Worm (Caenorhabditis elegans) whole organism, young adult: ENCODE data around the gene C56C10.9.

Experiments
- B0019.2 ChIP-seq: fragments of 200-800 bp; sonication (Bioruptor generic); conservative IDR thresholded peaks from 2 replicates; pipeline ENCODE4 v1.3.6; 2022; ENCODE audit warnings: missing genetic modification reagents, missing genetic modification characterization, missing compliant biosample characterization
- C06A6.2 ChIP-seq: fragments of 200-800 bp; sonication (Bioruptor generic); conservative IDR thresholded peaks from 2 replicates; pipeline ENCODE4 v1.3.6; 2022; ENCODE audit warnings: missing genetic modification characterization, missing compliant biosample characterization
- C17E4.6 ChIP-seq: fragments of 200-800 bp; sonication (Bioruptor generic); IDR thresholded peaks from 2 replicates; pipeline ENCODE4 v1.3.6; 2022; ENCODE audit warnings: missing genetic modification reagents, missing genetic modification characterization, missing compliant biosample characterization
- F10E7.11 ChIP-seq: sonication (generic microtip); optimal IDR thresholded peaks from 2 replicates; lab custom pipeline; 2017; ENCODE audit warnings: mild to moderate bottlenecking, missing genetic modification characterization, moderate library complexity, missing compliant biosample characterization
- F23B12.7 ChIP-seq: sonication (generic microtip); optimal IDR thresholded peaks from 2 replicates; lab custom pipeline; 2017; ENCODE audit warnings: missing genetic modification characterization, mild to moderate bottlenecking, missing compliant biosample characterization, antibody characterized with exemption, moderate library complexity; ENCODE audit not compliant: insufficient read depth
- F33H1.4 ChIP-seq: fragments of 200-800 bp; sonication (Bioruptor generic); IDR thresholded peaks from 2 replicates; pipeline ENCODE4 v1.3.6; 2022; ENCODE audit warnings: missing genetic modification reagents, missing genetic modification characterization, missing compliant biosample characterization
- F55B11.4 ChIP-seq: sonication (generic microtip); optimal IDR thresholded peaks from 2 replicates; lab custom pipeline; 2016; ENCODE audit warnings: missing compliant biosample characterization, missing genetic modification characterization, borderline replicate concordance; ENCODE audit not compliant: insufficient read depth
- T26A5.8 ChIP-seq: sonication (generic microtip); optimal IDR thresholded peaks from 2 replicates; lab custom pipeline; 2016; ENCODE audit warnings: missing genetic modification characterization, missing compliant biosample characterization
- Y56A3A.18 ChIP-seq: fragments of 200-800 bp; sonication (Bioruptor generic); IDR thresholded peaks from 2 replicates; pipeline ENCODE4 v1.3.6; 2022; ENCODE audit warnings: missing genetic modification reagents, missing genetic modification characterization, missing compliant biosample characterization
- Y67H2A.10 ChIP-seq: fragments of 200-800 bp; sonication (Bioruptor generic); conservative IDR thresholded peaks from 2 replicates; pipeline ENCODE4 v1.3.6; 2022; ENCODE audit warnings: missing genetic modification reagents, missing genetic modification characterization, missing compliant biosample characterization
- Y79H2A.3 ChIP-seq: fragments of 200-800 bp; sonication (Bioruptor generic); conservative IDR thresholded peaks from 2 replicates; pipeline ENCODE4 v1.3.6; 2022; ENCODE audit warnings: missing genetic modification reagents, missing genetic modification characterization, missing compliant biosample characterization
- akir-1 ChIP-seq: fragments of 200-800 bp; sonication (Bioruptor generic); optimal IDR thresholded peaks from 2 replicates; lab custom pipeline; 2018; ENCODE audit warnings: mild to moderate bottlenecking, missing genetic modification characterization, moderate library complexity, missing compliant biosample characterization
- ama-1 ChIP-seq, 3 experiments: fragments of 150-350 bp in 1 of 3; sonication (generic microtip) in 2 of 3; optimal IDR thresholded peaks; 2 replicates each; lab custom pipeline; 2014 to 2018; ENCODE audit warnings: missing biosample characterization in 2 of 3, missing genetic modification characterization in 2 of 3, missing genetic modification reagents in 2 of 3
- aptf-3 ChIP-seq: fragments of 200-800 bp; sonication (Bioruptor generic); IDR thresholded peaks from 2 replicates; pipeline ENCODE4 v1.3.6; 2022; ENCODE audit warnings: missing genetic modification characterization, missing compliant biosample characterization
- bed-1 ChIP-seq: fragments of 200-800 bp; sonication (Bioruptor generic); IDR thresholded peaks from 2 replicates; pipeline ENCODE4 v1.3.6; 2022; ENCODE audit warnings: missing genetic modification reagents, missing genetic modification characterization, missing compliant biosample characterization
- ceh-27 ChIP-seq: fragments of 200-800 bp; sonication (Bioruptor generic); optimal IDR thresholded peaks from 2 replicates; lab custom pipeline; 2018; ENCODE audit warnings: mild to moderate bottlenecking, missing genetic modification characterization, moderate library complexity, missing compliant biosample characterization
- dox-1 ChIP-seq: fragments of 200-800 bp; sonication (Bioruptor generic); IDR thresholded peaks from 2 replicates; pipeline ENCODE4 v1.3.6; 2022; ENCODE audit warnings: missing genetic modification reagents, missing genetic modification characterization, missing compliant biosample characterization
- egl-18 ChIP-seq: fragments of 200-800 bp; sonication (Bioruptor generic); IDR thresholded peaks from 2 replicates; pipeline ENCODE4 v1.3.6; 2022; ENCODE audit warnings: missing genetic modification reagents, missing genetic modification characterization, missing compliant biosample characterization
- ekl-4 ChIP-seq: fragments of 200-800 bp; sonication (Bioruptor generic); IDR thresholded peaks from 2 replicates; pipeline ENCODE4 v1.3.6; 2022; ENCODE audit warnings: missing genetic modification reagents, missing genetic modification characterization, missing compliant biosample characterization
- ets-4 ChIP-seq: fragments of 200-800 bp; sonication (Bioruptor generic); optimal IDR thresholded peaks from 2 replicates; lab custom pipeline; 2018; ENCODE audit warnings: mild to moderate bottlenecking, missing genetic modification characterization, missing compliant biosample characterization
- fkh-3 ChIP-seq: sonication (generic microtip); optimal IDR thresholded peaks from 2 replicates; lab custom pipeline; 2016; ENCODE audit warnings: mild to moderate bottlenecking, missing genetic modification characterization, missing compliant biosample characterization
- hmg-1.2 ChIP-seq: fragments of 200-800 bp; sonication (Bioruptor generic); IDR thresholded peaks from 2 replicates; pipeline ENCODE4 v1.3.6; 2022; ENCODE audit warnings: missing genetic modification reagents, missing genetic modification characterization, missing compliant biosample characterization
- hmg-20 ChIP-seq: fragments of 200-800 bp; sonication (Bioruptor generic); IDR thresholded peaks from 2 replicates; pipeline ENCODE4 v1.3.6; 2022; ENCODE audit warnings: missing genetic modification reagents, missing genetic modification characterization, missing compliant biosample characterization
- hrde-1 ChIP-seq: sonication (generic microtip); optimal IDR thresholded peaks from 2 replicates; lab custom pipeline; 2016; ENCODE audit warnings: missing genetic modification characterization, mild to moderate bottlenecking, missing compliant biosample characterization, moderate library complexity, missing genotype, missing genetic modification reagents, borderline replicate concordance
- hsf-1 ChIP-seq: fragments of 200-800 bp; sonication (Bioruptor generic); IDR thresholded peaks from 2 replicates; pipeline ENCODE4 v1.3.6; 2022; ENCODE audit warnings: missing genetic modification reagents, missing genetic modification characterization, missing compliant biosample characterization
- let-607 ChIP-seq, 2 experiments: fragments of 200-800 bp in 1 of 2; sonication (Bioruptor generic) in 1 of 2; sonication (generic microtip) in 1 of 2; optimal IDR thresholded peaks; 2 replicates each; lab custom pipeline; 2016 to 2018; ENCODE audit warnings: mild to moderate bottlenecking in 2 of 2, missing compliant biosample characterization in 2 of 2, missing genetic modification characterization in 2 of 2, moderate library complexity in 2 of 2, missing genotype in 1 of 2
- lin-35 ChIP-seq, 3 experiments: fragments of 150-350 bp in 2 of 3; sonication (generic microtip) in 1 of 3; optimal IDR thresholded peaks; 2 replicates each; lab custom pipeline; 2014 to 2018; ENCODE audit warnings: missing biosample characterization in 3 of 3, missing genetic modification characterization in 3 of 3, missing genetic modification reagents in 3 of 3
- lin-54 ChIP-seq: fragments of 200-800 bp; sonication (Bioruptor generic); optimal IDR thresholded peaks from 2 replicates; lab custom pipeline; 2018; ENCODE audit warnings: mild to moderate bottlenecking, missing genetic modification characterization, missing compliant biosample characterization
- lir-1 ChIP-seq: fragments of 200-800 bp; sonication (Bioruptor generic); conservative IDR thresholded peaks from 2 replicates; pipeline ENCODE4 v1.3.6; 2022; ENCODE audit warnings: missing genetic modification reagents, missing genetic modification characterization, missing compliant biosample characterization
- lsy-27 ChIP-seq: sonication (generic microtip); optimal IDR thresholded peaks from 2 replicates; lab custom pipeline; 2017; ENCODE audit warnings: missing genetic modification characterization, mild to moderate bottlenecking, missing compliant biosample characterization, antibody characterized with exemption, missing genotype, borderline replicate concordance; ENCODE audit not compliant: insufficient read depth
- mcd-1 ChIP-seq: fragments of 200-800 bp; sonication (Bioruptor generic); IDR thresholded peaks from 2 replicates; pipeline ENCODE4 v1.3.6; 2022; ENCODE audit warnings: missing genetic modification reagents, missing genetic modification characterization, missing compliant biosample characterization
- mel-28 ChIP-seq: sonication (generic microtip); optimal IDR thresholded peaks from 2 replicates; lab custom pipeline; 2016; ENCODE audit warnings: borderline replicate concordance, mild to moderate bottlenecking, missing genetic modification characterization, missing compliant biosample characterization
- nhr-120 ChIP-seq: fragments of 200-800 bp; sonication (Bioruptor generic); IDR thresholded peaks from 2 replicates; pipeline ENCODE4 v1.3.6; 2022; ENCODE audit warnings: missing genetic modification characterization, missing compliant biosample characterization
- nhr-27 ChIP-seq: fragments of 200-800 bp; sonication (Bioruptor generic); optimal IDR thresholded peaks from 2 replicates; lab custom pipeline; 2018; ENCODE audit warnings: mild to moderate bottlenecking, missing genetic modification characterization, moderate library complexity, missing compliant biosample characterization
- pha-4 ChIP-seq: fragments of 150-350 bp; sonication (generic microtip); optimal IDR thresholded peaks from 2 replicates; lab custom pipeline; 2014; ENCODE audit warnings: missing biosample characterization, missing genetic modification reagents, missing genetic modification characterization
- rpc-1 ChIP-seq, 2 experiments: fragments of 150-350 bp in 1 of 2; sonication (generic microtip) in 1 of 2; optimal IDR thresholded peaks; 2 replicates each; lab custom pipeline; 2014 to 2018; ENCODE audit warnings: missing biosample characterization in 1 of 2, missing genetic modification characterization in 1 of 2, missing genetic modification reagents in 1 of 2, missing genotype in 1 of 2
- sdz-38 ChIP-seq: sonication (generic microtip); optimal IDR thresholded peaks from 2 replicates; lab custom pipeline; 2016; ENCODE audit warnings: missing genotype, missing genetic modification characterization, missing compliant biosample characterization
- sea-2 ChIP-seq: fragments of 200-800 bp; sonication (Bioruptor generic); IDR thresholded peaks from 2 replicates; pipeline ENCODE4 v1.3.6; 2022; ENCODE audit warnings: missing genetic modification characterization, missing compliant biosample characterization
- snpc-1.3 ChIP-seq: sonication (generic microtip); optimal IDR thresholded peaks from 2 replicates; lab custom pipeline; 2017; ENCODE audit warnings: missing genetic modification characterization, mild to moderate bottlenecking, missing compliant biosample characterization, antibody characterized with exemption, moderate library complexity, missing genotype, missing genetic modification reagents; ENCODE audit not compliant: insufficient read depth
- snpc-3.4 ChIP-seq: sonication (generic microtip); optimal IDR thresholded peaks from 2 replicates; lab custom pipeline; 2017; ENCODE audit warnings: missing genetic modification characterization, mild to moderate bottlenecking, missing compliant biosample characterization, antibody characterized with exemption, moderate library complexity, missing genotype, missing genetic modification reagents
- sptf-2 ChIP-seq: fragments of 200-800 bp; sonication (Bioruptor generic); optimal IDR thresholded peaks from 2 replicates; lab custom pipeline; 2018; ENCODE audit warnings: mild to moderate bottlenecking, missing genetic modification characterization, missing compliant biosample characterization
- tbx-9 ChIP-seq: sonication (generic microtip); optimal IDR thresholded peaks from 2 replicates; lab custom pipeline; 2016; ENCODE audit warnings: borderline replicate concordance, missing genetic modification characterization, inconsistent platforms, missing compliant biosample characterization
- ztf-18 ChIP-seq: sonication (generic microtip); optimal IDR thresholded peaks from 2 replicates; lab custom pipeline; 2016; ENCODE audit warnings: missing genotype, mild to moderate bottlenecking, missing genetic modification characterization, missing compliant biosample characterization
- ztf-22 ChIP-seq: fragments of 200-800 bp; sonication (Bioruptor generic); optimal IDR thresholded peaks from 2 replicates; lab custom pipeline; 2018; ENCODE audit warnings: mild to moderate bottlenecking, missing genetic modification characterization, moderate library complexity, missing compliant biosample characterization
- ztf-25 ChIP-seq: fragments of 200-800 bp; sonication (Bioruptor generic); IDR thresholded peaks from 2 replicates; pipeline ENCODE4 v1.3.6; 2022; ENCODE audit warnings: missing genetic modification reagents, missing genetic modification characterization, missing compliant biosample characterization

Gene C56C10.9

ce11 chrII:6594151-6594550, 2.0 kb upstream of the C56C10.9 start, which contains the start of gene aipr-1:
Gene aipr-1 (minus strand): TSS chrII:6594251.
- TF ChIP-seq ztf-22 (GFP tag; lab: Kevin White, UChicago) (no peak), Y56A3A.18 (GFP tag; lab: Robert Waterston, UW) (no peak), F23B12.7 (no peak)
- TF ChIP-seq, all 124 proteins: peak for 0

- no peak for TF ChIP-seq ceh-27 (GFP tag; lab: Kevin White, UChicago)
- TF ChIP-seq lin-35 (GFP tag; optimal IDR thresholded peaks at IDR 0.05; lab: Kevin White, UChicago): no peak
- peak; percentile 21; the same call in 1 of the 2 replicates for TF ChIP-seq hmg-1.2 (GFP tag; lab: Robert Waterston, UW)
- TF ChIP-seq nhr-120 (GFP tag; lab: Robert Waterston, UW): no peak
- no peak for TF ChIP-seq C17E4.6 (GFP tag; lab: Robert Waterston, UW)
- TF ChIP-seq ztf-18 (tag; lab: Kevin White, UChicago): no peak
- no peak for TF ChIP-seq Y67H2A.10 (GFP tag; lab: Robert Waterston, UW)
- TF ChIP-seq T26A5.8 (tag; lab: Kevin White, UChicago): peak; percentile 54
- TF ChIP-seq tbx-9 (tag; lab: Kevin White, UChicago): no peak
- no peak for TF ChIP-seq egl-18 (GFP tag; lab: Robert Waterston, UW)
- no peak for TF ChIP-seq C06A6.2 (GFP tag; lab: Robert Waterston, UW)
- TF ChIP-seq akir-1 (GFP tag; lab: Kevin White, UChicago): no peak
- TF ChIP-seq ztf-25 (GFP tag; lab: Robert Waterston, UW): no peak
- TF ChIP-seq pha-4: no peak
- no peak for TF ChIP-seq sptf-2 (GFP tag; lab: Kevin White, UChicago)
- TF ChIP-seq ekl-4: 0 out of 2 replicates have a peak, but pooled peaks have one; percentile 27
- no peak for TF ChIP-seq Y79H2A.3 (GFP tag; lab: Robert Waterston, UW)
- no peak for TF ChIP-seq mcd-1 (GFP tag; lab: Robert Waterston, UW)
- 0 out of 2 replicates have a peak, but pooled peaks have one; percentile 9 for TF ChIP-seq dox-1 (GFP tag; lab: Robert Waterston, UW)
- TF ChIP-seq lir-1 (GFP tag; lab: Robert Waterston, UW): no peak
- TF ChIP-seq snpc-1.3 (tag; lab: Kevin White, UChicago): no peak
- no peak for TF ChIP-seq bed-1 (GFP tag; lab: Robert Waterston, UW)
- no peak for TF ChIP-seq lsy-27
- TF ChIP-seq hrde-1: peak; percentile 26
- TF ChIP-seq F10E7.11 (tag; lab: Kevin White, UChicago): no peak
- no peak for TF ChIP-seq rpc-1 (optimal IDR thresholded peaks at IDR 0.05; lab: Kevin White, UChicago)
- no peak for TF ChIP-seq rpc-1 (tag; optimal IDR thresholded peaks at IDR 0.05; lab: Kevin White, UChicago)
- no peak for TF ChIP-seq let-607 (tag; optimal IDR thresholded peaks at IDR 0.05; lab: Kevin White, UChicago)
- no peak for TF ChIP-seq ets-4
- no peak for TF ChIP-seq snpc-3.4 (tag; lab: Kevin White, UChicago)
- TF ChIP-seq hsf-1 (GFP tag; lab: Robert Waterston, UW): no peak
- TF ChIP-seq aptf-3 (GFP tag; lab: Robert Waterston, UW): no peak
- TF ChIP-seq fkh-3 (tag; lab: Kevin White, UChicago): no peak
- TF ChIP-seq lin-54 (GFP tag; lab: Kevin White, UChicago): no peak
- TF ChIP-seq sea-2 (GFP tag; lab: Robert Waterston, UW): no peak
- no peak for TF ChIP-seq nhr-27 (tag; lab: Kevin White, UChicago)
- TF ChIP-seq F33H1.4 (GFP tag; lab: Robert Waterston, UW): no peak
- no peak for TF ChIP-seq F55B11.4 (tag; lab: Kevin White, UChicago)
- TF ChIP-seq mel-28 (tag; lab: Kevin White, UChicago): no peak
- no peak for TF ChIP-seq ama-1 (optimal IDR thresholded peaks at IDR 0.05; lab: Kevin White, UChicago)
- TF ChIP-seq ama-1 (GFP tag; optimal IDR thresholded peaks at IDR 0.05; lab: Kevin White, UChicago): no peak
- TF ChIP-seq B0019.2 (GFP tag; lab: Robert Waterston, UW): no peak
- TF ChIP-seq hmg-20: no peak
- no peak for TF ChIP-seq sdz-38
These were observed 1.2 kb downstream of the C56C10.9 start for ce11 chrII:6591000-6591399.
